Worm (Caenorhabditis elegans): Measurements from ENCODE around the gene pgm-1.
"Not testable (repeated sequence)": the region's sequence is repeated elsewhere in the genome, so short reads cannot be mapped to it uniquely, and the experiment has no call there.

The pgm-1 gene

ce11 chrII:4905883-4906282 is 16.6 kb downstream of the pgm-1 start:
- TF ChIP-seq ztf-11 (tag; optimal IDR thresholded peaks at IDR 0.05) (no peak), lin-35 (GFP tag; optimal IDR thresholded peaks at IDR 0.05) (no peak), fkh-4 (tag; optimal IDR thresholded peaks at IDR 0.05; ENCODE audit: borderline replicate concordance) (peak; percentile 77), dsc-1 (tag; optimal IDR thresholded peaks at IDR 0.05) (peak; percentile 92)

- TF ChIP-seq lsy-2 (tag; optimal IDR thresholded peaks at IDR 0.05) = peak in 1 of 2 experiments; percentile 5
- TF ChIP-seq ceh-90 (tag; optimal IDR thresholded peaks at IDR 0.05) = no peak
- peak; percentile 42 for TF ChIP-seq rnt-1 (tag; optimal IDR thresholded peaks at IDR 0.05)
- TF ChIP-seq blmp-1 (tag; optimal IDR thresholded peaks at IDR 0.05) = peak; percentile 9
- no peak for TF ChIP-seq sox-4 (tag; optimal IDR thresholded peaks at IDR 0.05)
- no peak for TF ChIP-seq dsc-1 (tag; optimal IDR thresholded peaks at IDR 0.05)
- no peak for TF ChIP-seq nhr-237 (tag; optimal IDR thresholded peaks at IDR 0.05)
- no peak for TF ChIP-seq lin-35 (GFP tag; optimal IDR thresholded peaks at IDR 0.05)
- TF ChIP-seq fkh-8 (tag; optimal IDR thresholded peaks at IDR 0.05) = peak; percentile 54
- no peak for TF ChIP-seq F16B12.6 (tag; optimal IDR thresholded peaks at IDR 0.05)
- no peak for TF ChIP-seq mdl-1 (tag; optimal IDR thresholded peaks at IDR 0.05)
- TF ChIP-seq efl-1 (optimal IDR thresholded peaks at IDR 0.05) = peak; percentile 11 to 20
- TF ChIP-seq efl-1 (GFP tag; optimal IDR thresholded peaks at IDR 0.05 in 1 of 2) = peak in 1 of 2 experiments; percentile 86
- peak; percentile 77 for TF ChIP-seq lin-14 (GFP tag; optimal IDR thresholded peaks at IDR 0.05)
- TF ChIP-seq nhr-77 (tag; optimal IDR thresholded peaks at IDR 0.05) = no peak
- TF ChIP-seq tbx-2 (tag; optimal IDR thresholded peaks at IDR 0.05) = peak; percentile 27
- TF ChIP-seq unc-130 (tag; optimal IDR thresholded peaks at IDR 0.05) = peak; percentile 12
- peak; percentile 13 for TF ChIP-seq unc-86 (tag; optimal IDR thresholded peaks at IDR 0.05)
- peak; percentile 97 for TF ChIP-seq skn-1 (tag; optimal IDR thresholded peaks at IDR 0.05)
- TF ChIP-seq snu-23 (GFP tag; optimal IDR thresholded peaks at IDR 0.05) = peak; percentile 14
- no peak for TF ChIP-seq egl-13 (tag; optimal IDR thresholded peaks at IDR 0.05)
- TF ChIP-seq nhr-47 (tag; optimal IDR thresholded peaks at IDR 0.05) = peak; percentile 28
- TF ChIP-seq nhr-71 (tag; optimal IDR thresholded peaks at IDR 0.05) = peak; percentile 45
- TF ChIP-seq mep-1 (tag; optimal IDR thresholded peaks at IDR 0.05) = peak; percentile 19
- no peak for TF ChIP-seq nhr-19 (GFP tag; conservative IDR thresholded peaks at IDR 0.05)
- TF ChIP-seq elt-3 (tag; optimal IDR thresholded peaks at IDR 0.05) = peak in 1 of 6 experiments; percentile 7
- peak in 1 of 3 experiments; percentile 2 for TF ChIP-seq dpl-1 (GFP tag; optimal IDR thresholded peaks at IDR 0.05)
- no peak for TF ChIP-seq snpc-4 (tag; optimal IDR thresholded peaks at IDR 0.05)
- TF ChIP-seq lin-13 (GFP tag; optimal IDR thresholded peaks at IDR 0.05) = no peak
Observed at ce11 chrII:4908160-4908559, 18.9 kb downstream of the pgm-1 start.

ce11 chrII:4914214-4914613 is 25.0 kb downstream of the pgm-1 start, which contains the start of gene R05F9.11:
Gene R05F9.11, minus strand, starts transcription at chrII:4914218.
- TF ChIP-seq egl-13 (tag; optimal IDR thresholded peaks at IDR 0.05) (no peak), sox-4 (tag; optimal IDR thresholded peaks at IDR 0.05) (no peak), xbp-1 (tag; optimal IDR thresholded peaks at IDR 0.05) (no peak), ama-1 (optimal IDR thresholded peaks at IDR 0.05) (no peak), aha-1 (tag; optimal IDR thresholded peaks at IDR 0.05) (no peak), mdl-1 (tag; optimal IDR thresholded peaks at IDR 0.05) (no peak), pqm-1 (tag; optimal IDR thresholded peaks at IDR 0.05) (no peak), blmp-1 (tag; optimal IDR thresholded peaks at IDR 0.05) (no peak)

ce11 chrII:4915572-4915971 is 26.3 kb downstream of the pgm-1 start:
- TF ChIP-seq efl-1 (optimal IDR thresholded peaks at IDR 0.05) (no peak), efl-1 (GFP tag; optimal IDR thresholded peaks at IDR 0.05 in 1 of 2) (peak in 1 of 2 experiments; percentile 63), egl-13 (tag; optimal IDR thresholded peaks at IDR 0.05) (no peak), nhr-85 (tag) (peak; percentile 71)

- TF ChIP-seq ceh-88 (GFP tag; IDR thresholded peaks at IDR 0.05); dsc-1 (tag; optimal IDR thresholded peaks at IDR 0.05); mef-2 (tag; optimal IDR thresholded peaks at IDR 0.05): not testable (repeated sequence)
Observed at ce11 chrII:4916462-4916861, 27.2 kb downstream of the pgm-1 start, which contains the start of gene msp-31. Gene msp-31, minus strand, starts transcription at chrII:4916562.

Data from whole organism, L1 larva.